Worm (Caenorhabditis elegans): ENCODE data around the gene F21A3.4.

Gene F21A3.4

ce11 chrV:15551642-15552041 lies 15.2 kb downstream of the F21A3.4 start:
- TF ChIP-seq Y53F4B.3 (GFP tag; IDR thresholded peaks at IDR 0.05) (peak; percentile 52; the same call in 1 of the 2 replicates), F57C9.4 (tag; optimal IDR thresholded peaks at IDR 0.05) (no peak), cebp-1 (GFP tag; IDR thresholded peaks at IDR 0.05) (0 out of 2 replicates have a peak, but pooled peaks have one; percentile 20), cebp-1 (tag; optimal IDR thresholded peaks at IDR 0.05) (peak; percentile 62), aptf-3 (GFP tag; IDR thresholded peaks at IDR 0.05) (no peak), mcd-1 (GFP tag; IDR thresholded peaks at IDR 0.05) (peak; percentile 63), C17E4.6 (GFP tag; IDR thresholded peaks at IDR 0.05) (peak; percentile 30; the same call in 1 of the 2 replicates), lin-40 (tag; optimal IDR thresholded peaks at IDR 0.05) (peak; percentile 47), ztf-6 (GFP tag; IDR thresholded peaks at IDR 0.05) (0 out of 2 replicates have a peak, but pooled peaks have one; percentile 71), rcor-1 (GFP tag; IDR thresholded peaks at IDR 0.05) (0 out of 2 replicates have a peak, but pooled peaks have one; percentile 43), nhr-80 (tag; optimal IDR thresholded peaks at IDR 0.05) (peak; percentile 9), ceh-79 (tag; optimal IDR thresholded peaks at IDR 0.05) (no peak), ZK185.1 (tag; optimal IDR thresholded peaks at IDR 0.05; ENCODE audit: poor library complexity, severe bottlenecking) (peak; percentile 34), pha-4 (tag; optimal IDR thresholded peaks at IDR 0.05) (no peak), egl-18 (GFP tag; IDR thresholded peaks at IDR 0.05) (no peak), ceh-100 (GFP tag; IDR thresholded peaks at IDR 0.05) (0 out of 2 replicates have a peak, but pooled peaks have one; percentile 34), let-607 (tag; optimal IDR thresholded peaks at IDR 0.05) (no peak), lsy-27 (tag; optimal IDR thresholded peaks at IDR 0.05; ENCODE audit: borderline replicate concordance, insufficient read depth) (no peak), aptf-2 (GFP tag; conservative IDR thresholded peaks at IDR 0.05) (no peak), chd-7 (tag; optimal IDR thresholded peaks at IDR 0.05) (peak; percentile 60), B0336.3 (GFP tag; IDR thresholded peaks at IDR 0.05) (peak; percentile 43; the same call in 1 of the 2 replicates), athp-1 (tag; optimal IDR thresholded peaks at IDR 0.05) (peak; percentile 27), hsf-1 (GFP tag; IDR thresholded peaks at IDR 0.05) (peak; percentile 56; the same call in 1 of the 2 replicates), lin-54 (GFP tag; optimal IDR thresholded peaks at IDR 0.05) (peak; percentile 42), ekl-4 (GFP tag; IDR thresholded peaks at IDR 0.05) (no peak), attf-3 (GFP tag; conservative IDR thresholded peaks at IDR 0.05) (peak; percentile 63), ztf-18 (tag; optimal IDR thresholded peaks at IDR 0.05) (peak; percentile 57), dox-1 (GFP tag; IDR thresholded peaks at IDR 0.05) (peak; percentile 63), tbp1 (GFP tag; optimal IDR thresholded peaks at IDR 0.05) (peak; percentile 98), fkh-3 (tag; optimal IDR thresholded peaks at IDR 0.05) (no peak), B0035.1 (tag; optimal IDR thresholded peaks at IDR 0.05) (peak; percentile 31), repo-1 (tag; optimal IDR thresholded peaks at IDR 0.05) (peak; percentile 2), madf-3 (GFP tag; IDR thresholded peaks at IDR 0.05) (no peak), gei-17 (GFP tag; optimal IDR thresholded peaks at IDR 0.05) (no peak), ama-1 (optimal IDR thresholded peaks at IDR 0.05) (no peak), ama-1 (GFP tag; optimal IDR thresholded peaks at IDR 0.05) (peak; percentile 22 to 32), hmg-1.2 (GFP tag; IDR thresholded peaks at IDR 0.05) (peak; percentile 81), somi-1 (GFP tag; optimal IDR thresholded peaks at IDR 0.05) (no peak), xnd-1 (tag; optimal IDR thresholded peaks at IDR 0.05) (no peak), lir-1 (GFP tag; conservative IDR thresholded peaks at IDR 0.05) (no peak), nfyb-1 (GFP tag; IDR thresholded peaks at IDR 0.05) (peak; percentile 88), dpff-1 (tag; optimal IDR thresholded peaks at IDR 0.05) (no peak), B0019.2 (GFP tag; conservative IDR thresholded peaks at IDR 0.05) (no peak), zfh-2 (GFP tag; conservative IDR thresholded peaks at IDR 0.05) (peak; percentile 25; the same call in 1 of the 2 replicates), K12H6.12 (tag; optimal IDR thresholded peaks at IDR 0.05) (no peak), Y56A3A.18 (GFP tag; IDR thresholded peaks at IDR 0.05) (peak; percentile 84; the same call in 1 of the 2 replicates), F33H1.4 (GFP tag; IDR thresholded peaks at IDR 0.05) (peak; percentile 30; the same call in 1 of the 2 replicates), Y95B8A.8 (GFP tag; IDR thresholded peaks at IDR 0.05) (no peak), ets-4 (GFP tag; optimal IDR thresholded peaks at IDR 0.05) (peak; percentile 18)
